In genomic region chr3R:28631753-28632152, dm6 we compare ENCODE assay signal across 4 fruit fly cellular contexts.
A peak's percentile ranks its signal among the peaks of the same experiment; 100 is the strongest.
TF ChIP-seq lines count a peak whose summit lies in the region.

No protein-coding gene starts in this region.

- no peak for TF ChIP-seq CTCF in whole organism, embryonic (GFP tag; optimal IDR thresholded peaks at IDR 0.05; lab: Kevin White, UChicago)

TF ChIP-seq in whole organism, embryonic, 481 proteins besides CTCF, POLR2A, EP300 and RAD21 (continues in another document):
- TF ChIP-seq dmrt11E (tag; optimal IDR thresholded peaks at IDR 0.05; lab: Kevin White, UChicago): peak; percentile 62
- TF ChIP-seq crol (GFP tag; IDR thresholded peaks at IDR 0.05; lab: Robert Waterston, UW): no peak
- TF ChIP-seq hbn (GFP tag; IDR thresholded peaks at IDR 0.05; lab: Robert Waterston, UW; ENCODE audit: partially characterized antibody): no peak
- peak; percentile 34; the same call in 1 of the 3 replicates for TF ChIP-seq CG11093 (GFP tag; IDR thresholded peaks at IDR 0.05; lab: Robert Waterston, UW)
- TF ChIP-seq chif (GFP tag; optimal IDR thresholded peaks at IDR 0.05; lab: Kevin White, UChicago): peak; percentile 63 to 76
- TF ChIP-seq CG6791 (GFP tag; IDR thresholded peaks at IDR 0.05; lab: Robert Waterston, UW; ENCODE audit: partially characterized antibody): no peak
- TF ChIP-seq MESR4 (GFP tag; optimal IDR thresholded peaks at IDR 0.05; lab: Kevin White, UChicago): no peak
- TF ChIP-seq Neu2 (GFP tag; optimal IDR thresholded peaks at IDR 0.05; lab: Kevin White, UChicago; ENCODE audit: borderline replicate concordance): peak; percentile 45
- TF ChIP-seq kay (GFP tag; optimal IDR thresholded peaks at IDR 0.05; lab: Kevin White, UChicago): no peak
- TF ChIP-seq CG31224 (GFP tag; IDR thresholded peaks at IDR 0.05; lab: Robert Waterston, UW): 0 out of 2 replicates have a peak, but pooled peaks have one; percentile 23
- TF ChIP-seq MTF-1 (GFP tag; optimal IDR thresholded peaks at IDR 0.05; lab: Kevin White, UChicago; ENCODE audit: borderline replicate concordance): peak; percentile 46
- TF ChIP-seq CG4424 (GFP tag; optimal IDR thresholded peaks at IDR 0.05; lab: Kevin White, UChicago): peak; percentile 64
- peak; percentile 62 for TF ChIP-seq btn (GFP tag; optimal IDR thresholded peaks at IDR 0.05; lab: Kevin White, UChicago)
- TF ChIP-seq CG14441 (GFP tag; IDR thresholded peaks at IDR 0.05; lab: Robert Waterston, UW): peak; percentile 50
- TF ChIP-seq CG2712 (tag; optimal IDR thresholded peaks at IDR 0.05; lab: Kevin White, UChicago): peak; percentile 70
- peak; percentile 12 for TF ChIP-seq CG13624 (GFP tag; optimal IDR thresholded peaks at IDR 0.05; lab: Kevin White, UChicago)
- no peak for TF ChIP-seq CG14014 (GFP tag; IDR thresholded peaks at IDR 0.05; lab: Robert Waterston, UW)
- TF ChIP-seq Awh (GFP tag; IDR thresholded peaks at IDR 0.05; lab: Robert Waterston, UW): 0 out of 2 replicates have a peak, but pooled peaks have one; percentile 32
- TF ChIP-seq CG5180 (GFP tag; optimal IDR thresholded peaks at IDR 0.05; lab: Kevin White, UChicago): peak; percentile 2
- TF ChIP-seq emc (GFP tag; optimal IDR thresholded peaks at IDR 0.05; lab: Kevin White, UChicago): no peak
- peak; percentile 41; the same call in 1 of the 2 replicates for TF ChIP-seq vvl (GFP tag; IDR thresholded peaks at IDR 0.05; lab: Robert Waterston, UW)

TF ChIP-seq in whole organism, prepupa, 60 proteins besides CTCF, POLR2A, EP300 and RAD21 (continues in another document):
- TF ChIP-seq pdm3 (GFP tag; optimal IDR thresholded peaks at IDR 0.05; lab: Kevin White, UChicago) (peak; percentile 17), Eip75B (GFP tag; optimal IDR thresholded peaks at IDR 0.05; lab: Kevin White, UChicago) (peak; percentile 40), net (GFP tag; optimal IDR thresholded peaks at IDR 0.05; lab: Kevin White, UChicago) (no peak), Hr38 (GFP tag; optimal IDR thresholded peaks at IDR 0.05; lab: Kevin White, UChicago) (no peak), CG34406 (GFP tag; optimal IDR thresholded peaks at IDR 0.05; lab: Kevin White, UChicago) (no peak), dsx (GFP tag; optimal IDR thresholded peaks at IDR 0.05; lab: Kevin White, UChicago; ENCODE audit: poor library complexity, severe bottlenecking) (peak; percentile 30), CG10669 (GFP tag; optimal IDR thresholded peaks at IDR 0.05; lab: Kevin White, UChicago) (peak; percentile 53), Smox (GFP tag; optimal IDR thresholded peaks at IDR 0.05; lab: Kevin White, UChicago) (peak; percentile 23), lz (GFP tag; optimal IDR thresholded peaks at IDR 0.05; lab: Kevin White, UChicago) (peak; percentile 41), Gug (GFP tag; IDR thresholded peaks at IDR 0.05; lab: Robert Waterston, UW) (0 out of 2 replicates have a peak, but pooled peaks have one; percentile 48), CG8632 (GFP tag; optimal IDR thresholded peaks at IDR 0.05; lab: Kevin White, UChicago) (no peak), fd59A (GFP tag; optimal IDR thresholded peaks at IDR 0.05; lab: Kevin White, UChicago) (no peak), CG8319 (GFP tag; optimal IDR thresholded peaks at IDR 0.05; lab: Kevin White, UChicago) (no peak), fd85E (GFP tag; optimal IDR thresholded peaks at IDR 0.05; lab: Kevin White, UChicago) (no peak), CG6792 (GFP tag; optimal IDR thresholded peaks at IDR 0.05; lab: Kevin White, UChicago) (peak; percentile 32), CG32006 (GFP tag; optimal IDR thresholded peaks at IDR 0.05; lab: Kevin White, UChicago) (peak; percentile 61), eg (GFP tag; IDR thresholded peaks at IDR 0.05; lab: Robert Waterston, UW) (peak; percentile 78), salr (GFP tag; optimal IDR thresholded peaks at IDR 0.05; lab: Kevin White, UChicago) (no peak), OdsH (GFP tag; optimal IDR thresholded peaks at IDR 0.05; lab: Kevin White, UChicago) (peak; percentile 32), esn (GFP tag; optimal IDR thresholded peaks at IDR 0.05; lab: Kevin White, UChicago) (peak; percentile 47), Lpt (GFP tag; optimal IDR thresholded peaks at IDR 0.05; lab: Kevin White, UChicago) (peak; percentile 46), acj6 (GFP tag; optimal IDR thresholded peaks at IDR 0.05; lab: Kevin White, UChicago) (peak; percentile 41), CG7368 (GFP tag; optimal IDR thresholded peaks at IDR 0.05; lab: Kevin White, UChicago) (peak; percentile 48)

TF ChIP-seq in whole organism, pupa, 21 proteins besides CTCF, POLR2A, EP300 and RAD21:
- TF ChIP-seq EcR (GFP tag; optimal IDR thresholded peaks at IDR 0.05; lab: Kevin White, UChicago): no peak
- peak; percentile 77 for TF ChIP-seq fd96Ca (GFP tag; IDR thresholded peaks at IDR 0.05; lab: Robert Waterston, UW)
- TF ChIP-seq CG10348 (GFP tag; IDR thresholded peaks at IDR 0.05; lab: Robert Waterston, UW): no peak
- TF ChIP-seq CG4496 (GFP tag; IDR thresholded peaks at IDR 0.05; lab: Robert Waterston, UW): peak; percentile 76
- peak; percentile 61 for TF ChIP-seq Ets98B (GFP tag; IDR thresholded peaks at IDR 0.05; lab: Robert Waterston, UW)
- TF ChIP-seq CG32121 (GFP tag; IDR thresholded peaks at IDR 0.05; lab: Robert Waterston, UW): peak; percentile 55; the same call in 1 of the 2 replicates
- peak; percentile 55 for TF ChIP-seq CG8301 (tag; optimal IDR thresholded peaks at IDR 0.05; lab: Kevin White, UChicago)
- TF ChIP-seq CG13204 (GFP tag; optimal IDR thresholded peaks at IDR 0.05; lab: Kevin White, UChicago): no peak
- TF ChIP-seq CG12605 (GFP tag; IDR thresholded peaks at IDR 0.05; lab: Robert Waterston, UW): 0 out of 2 replicates have a peak, but pooled peaks have one; percentile 24
- peak; percentile 51 for TF ChIP-seq CG8159 (tag; optimal IDR thresholded peaks at IDR 0.05; lab: Kevin White, UChicago)
- peak; percentile 8 for TF ChIP-seq CG34367 (tag; optimal IDR thresholded peaks at IDR 0.05; lab: Kevin White, UChicago)
- TF ChIP-seq rn (GFP tag; IDR thresholded peaks at IDR 0.05; lab: Robert Waterston, UW): peak; percentile 43; the same call in 1 of the 2 replicates
- TF ChIP-seq Pif1A (GFP tag; optimal IDR thresholded peaks at IDR 0.05; lab: Kevin White, UChicago): peak; percentile 20
- no peak for TF ChIP-seq Snoo (tag; optimal IDR thresholded peaks at IDR 0.05; lab: Kevin White, UChicago)
- peak; percentile 50 for TF ChIP-seq CG17806 (tag; optimal IDR thresholded peaks at IDR 0.05; lab: Kevin White, UChicago)
- TF ChIP-seq CG14655 (GFP tag; optimal IDR thresholded peaks at IDR 0.05; lab: Kevin White, UChicago): peak; percentile 64
- peak; percentile 33 for TF ChIP-seq CG9948 (tag; optimal IDR thresholded peaks at IDR 0.05; lab: Kevin White, UChicago)
- no peak for TF ChIP-seq gl (tag; optimal IDR thresholded peaks at IDR 0.05; lab: Kevin White, UChicago)
- TF ChIP-seq CG15710 (tag; optimal IDR thresholded peaks at IDR 0.05; lab: Kevin White, UChicago): no peak
- no peak for TF ChIP-seq D1 (tag; optimal IDR thresholded peaks at IDR 0.05; lab: Kevin White, UChicago)
- no peak for TF ChIP-seq Pif1B (GFP tag; optimal IDR thresholded peaks at IDR 0.05; lab: Kevin White, UChicago)

TF ChIP-seq in whole organism, wandering third instar larva, 38 proteins besides CTCF, POLR2A, EP300 and RAD21 (continues in another document):
- TF ChIP-seq Hnf4 (GFP tag; optimal IDR thresholded peaks at IDR 0.05; lab: Kevin White, UChicago) (peak; percentile 26), h (GFP tag; optimal IDR thresholded peaks at IDR 0.05; lab: Kevin White, UChicago) (peak; percentile 31), OdsH (GFP tag; optimal IDR thresholded peaks at IDR 0.05; lab: Kevin White, UChicago) (peak; percentile 16), CrebA (GFP tag; optimal IDR thresholded peaks at IDR 0.05; lab: Kevin White, UChicago; ENCODE audit: borderline replicate concordance) (no peak), Hr78 (GFP tag; optimal IDR thresholded peaks at IDR 0.05; lab: Kevin White, UChicago) (no peak), fru (GFP tag; optimal IDR thresholded peaks at IDR 0.05; lab: Kevin White, UChicago) (peak; percentile 52), dsf (GFP tag; optimal IDR thresholded peaks at IDR 0.05; lab: Kevin White, UChicago; ENCODE audit: borderline replicate concordance) (no peak), Rel (GFP tag; optimal IDR thresholded peaks at IDR 0.05; lab: Kevin White, UChicago) (no peak), Rel (tag; optimal IDR thresholded peaks at IDR 0.05; lab: Kevin White, UChicago) (no peak), woc (GFP tag; optimal IDR thresholded peaks at IDR 0.05; lab: Kevin White, UChicago) (no peak), GATAd (GFP tag; optimal IDR thresholded peaks at IDR 0.05; lab: Kevin White, UChicago) (no peak), brk (GFP tag; optimal IDR thresholded peaks at IDR 0.05; lab: Kevin White, UChicago) (no peak), Myc (optimal IDR thresholded peaks at IDR 0.05; lab: Kevin White, UChicago) (no peak), sage (GFP tag; optimal IDR thresholded peaks at IDR 0.05; lab: Kevin White, UChicago) (no peak), dl (GFP tag; optimal IDR thresholded peaks at IDR 0.05; lab: Kevin White, UChicago; ENCODE audit: insufficient read depth in 1 of 2, partially characterized antibody in 2 of 2) (no peak), Sp1 (GFP tag; optimal IDR thresholded peaks at IDR 0.05; lab: Kevin White, UChicago) (no peak), pan (optimal IDR thresholded peaks at IDR 0.05; lab: Kevin White, UChicago) (no peak), Dif (GFP tag; optimal IDR thresholded peaks at IDR 0.05; lab: Kevin White, UChicago; ENCODE audit: partially characterized antibody) (no peak), tai (GFP tag; optimal IDR thresholded peaks at IDR 0.05; lab: Kevin White, UChicago) (no peak), rgr (GFP tag; optimal IDR thresholded peaks at IDR 0.05; lab: Kevin White, UChicago) (no peak), Vsx2 (GFP tag; optimal IDR thresholded peaks at IDR 0.05; lab: Kevin White, UChicago; ENCODE audit: partially characterized antibody) (no peak), br (GFP tag; optimal IDR thresholded peaks at IDR 0.05; lab: Kevin White, UChicago) (peak; percentile 37), CG9705 (GFP tag; optimal IDR thresholded peaks at IDR 0.05; lab: Kevin White, UChicago) (no peak), Mio (GFP tag; optimal IDR thresholded peaks at IDR 0.05; lab: Kevin White, UChicago) (no peak), ey (GFP tag; optimal IDR thresholded peaks at IDR 0.05; lab: Kevin White, UChicago) (peak; percentile 1), psq (GFP tag; optimal IDR thresholded peaks at IDR 0.05; lab: Kevin White, UChicago) (peak; percentile 13), jim (GFP tag; optimal IDR thresholded peaks at IDR 0.05; lab: Kevin White, UChicago) (no peak), HLH106 (tag; optimal IDR thresholded peaks at IDR 0.05; lab: Kevin White, UChicago) (no peak), CG32264 (GFP tag; optimal IDR thresholded peaks at IDR 0.05; lab: Kevin White, UChicago) (no peak), Jra (GFP tag; optimal IDR thresholded peaks at IDR 0.05; lab: Kevin White, UChicago) (no peak), dmrt93B (GFP tag; optimal IDR thresholded peaks at IDR 0.05; lab: Kevin White, UChicago) (no peak), foxo (GFP tag; optimal IDR thresholded peaks at IDR 0.05; lab: Kevin White, UChicago) (peak in 1 of 2 experiments; percentile 52)

Comparison
In these comparisons a context has a peak if more than half of its experiments do, and no peak if none do; other contexts are left out.
1. Of the 7 proteins assayed by ChIP-seq in both whole organism, embryonic and whole organism, prepupa: peak only in whole organism, embryonic: Blimp-1; only in whole organism, prepupa: Hr39 and Lpt; in both: Gug and Sox102F; in neither: 2.